Worm (Caenorhabditis elegans): ENCODE data around the gene jmjd-4.

DNA sequence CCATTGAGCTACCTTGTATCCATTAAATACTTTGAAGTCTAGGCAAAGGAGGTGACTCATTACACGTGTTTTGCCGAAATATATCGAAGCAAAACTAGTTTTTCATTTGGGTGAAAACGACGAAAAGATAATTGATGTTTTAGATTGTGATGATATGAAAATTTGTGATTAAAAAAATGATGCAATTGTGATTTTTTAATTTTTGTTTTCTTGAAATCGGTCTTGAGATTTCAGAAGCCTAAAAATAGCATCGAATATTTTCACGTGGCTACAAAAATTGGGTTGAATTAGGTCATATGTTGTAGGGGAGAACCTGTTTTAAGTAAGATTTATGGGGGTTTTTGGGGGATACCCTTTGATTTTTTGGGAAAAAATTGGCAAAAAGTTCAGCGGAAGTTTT, 43.3 kb downstream of the jmjd-4 start:
- TF ChIP-seq ref-1 (GFP tag; conservative IDR thresholded peaks at IDR 0.05), result no peak
- no peak for TF ChIP-seq ztf-23 (GFP tag; IDR thresholded peaks at IDR 0.05)
- no peak for TF ChIP-seq klf-2 (GFP tag; conservative IDR thresholded peaks at IDR 0.05)
- no peak for TF ChIP-seq ztf-29 (GFP tag; IDR thresholded peaks at IDR 0.05)
- TF ChIP-seq med-1 (GFP tag; optimal IDR thresholded peaks at IDR 0.05; ENCODE audit: insufficient read depth), result no peak
- no peak for TF ChIP-seq flt-1 (GFP tag; IDR thresholded peaks at IDR 0.05)

All from whole organism, midembryonic.